Fruit fly (Drosophila melanogaster) whole organism, embryonic: ENCODE data around the gene CG33791.

Source experiments
- CG10274 ChIP-seq: fragments of 200-800 bp; sonication (Bioruptor generic); optimal IDR thresholded peaks from 3 replicates; lab custom pipeline; 2017; ENCODE audit warnings: missing biosample characterization, mild to moderate bottlenecking, missing genetic modification characterization
- CG10654 ChIP-seq: fragments of 200-800 bp; sonication (Bioruptor generic); optimal IDR thresholded peaks from 2 replicates; lab custom pipeline; 2016; ENCODE audit warnings: missing biosample characterization, missing genetic modification characterization
- CG11504 ChIP-seq: fragments of 200-800 bp; sonication (Bioruptor generic); optimal IDR thresholded peaks from 3 replicates; lab custom pipeline; 2019; ENCODE audit warnings: missing biosample characterization, mild to moderate bottlenecking, missing genetic modification characterization, moderate library complexity
- CG11723 ChIP-seq: fragments of 200-800 bp; sonication (Bioruptor generic); optimal IDR thresholded peaks from 2 replicates; lab custom pipeline; 2017; ENCODE audit warnings: missing biosample characterization, mild to moderate bottlenecking, missing genetic modification characterization
- CG12155 ChIP-seq: fragments of 200-800 bp; sonication (Bioruptor generic); optimal IDR thresholded peaks from 3 replicates; lab custom pipeline; 2016; ENCODE audit warnings: missing biosample characterization, missing genetic modification characterization
- CG12236 ChIP-seq: fragments of 200-800 bp; sonication (Bioruptor generic); optimal IDR thresholded peaks from 2 replicates; lab custom pipeline; 2016; ENCODE audit warnings: missing biosample characterization, missing genetic modification characterization
- CG12659 ChIP-seq: fragments of 200-800 bp; sonication (Bioruptor generic); optimal IDR thresholded peaks from 3 replicates; lab custom pipeline; 2017; ENCODE audit warnings: mild to moderate bottlenecking, missing biosample characterization, missing genetic modification reagents, missing genetic modification characterization
- CG1529 ChIP-seq: fragments of 200-800 bp; sonication (Bioruptor generic); optimal IDR thresholded peaks from 3 replicates; lab custom pipeline; 2018; ENCODE audit warnings: missing biosample characterization, missing genetic modification characterization
- CG15479 ChIP-seq: fragments of 200-800 bp; sonication (Bioruptor generic); optimal IDR thresholded peaks from 3 replicates; lab custom pipeline; 2019; ENCODE audit warnings: missing biosample characterization, mild to moderate bottlenecking, missing genetic modification characterization, moderate library complexity
- CG17612 ChIP-seq: fragments of 200-800 bp; sonication (Bioruptor generic); IDR thresholded peaks from 2 replicates; pipeline ENCODE4 v1.3.6; 2022; ENCODE audit warnings: missing biosample characterization, missing genetic modification characterization
- CG18599 ChIP-seq: fragments of 200-800 bp; sonication (Bioruptor generic); optimal IDR thresholded peaks from 3 replicates; lab custom pipeline; 2017; ENCODE audit warnings: missing biosample characterization, missing genetic modification characterization, mild to moderate bottlenecking, moderate library complexity, missing genetic modification reagents
- CG30431 ChIP-seq: fragments of 200-800 bp; sonication (Bioruptor generic); optimal IDR thresholded peaks from 2 replicates; lab custom pipeline; 2017; ENCODE audit warnings: missing biosample characterization, missing genetic modification characterization
- CG3407 ChIP-seq: fragments of 200-800 bp; sonication (Bioruptor generic); optimal IDR thresholded peaks from 2 replicates; lab custom pipeline; 2018; ENCODE audit warnings: missing biosample characterization, mild to moderate bottlenecking, missing genetic modification characterization
- CG42726 ChIP-seq: fragments of 200-800 bp; sonication (Bioruptor generic); IDR thresholded peaks from 2 replicates; pipeline ENCODE4 v1.3.6; 2022; ENCODE audit warnings: missing biosample characterization, missing genetic modification characterization; ENCODE audit not compliant: partially characterized antibody
- CG4328 ChIP-seq: fragments of 200-800 bp; sonication (Bioruptor generic); optimal IDR thresholded peaks from 3 replicates; lab custom pipeline; 2017; ENCODE audit warnings: missing biosample characterization, missing genetic modification reagents, missing genetic modification characterization
- CG4360 ChIP-seq: fragments of 200-800 bp; sonication (Bioruptor generic); IDR thresholded peaks from 2 replicates; pipeline ENCODE4 v1.3.6; 2022; ENCODE audit warnings: missing biosample characterization, missing genetic modification characterization
- CG4820 ChIP-seq: fragments of 200-800 bp; sonication (Bioruptor generic); optimal IDR thresholded peaks from 3 replicates; lab custom pipeline; 2016; ENCODE audit warnings: missing biosample characterization, missing genetic modification characterization
- CG4854 ChIP-seq: fragments of 200-800 bp; sonication (Bioruptor generic); optimal IDR thresholded peaks from 2 replicates; lab custom pipeline; 2016; ENCODE audit warnings: missing biosample characterization, missing genetic modification characterization, inconsistent platforms
- CG9215 ChIP-seq: fragments of 200-800 bp; sonication (Bioruptor generic); IDR thresholded peaks from 2 replicates; pipeline ENCODE4 v1.3.6; 2022; ENCODE audit warnings: missing biosample characterization, missing genetic modification characterization
- CG9797 ChIP-seq: fragments of 200-800 bp; sonication (Bioruptor generic); optimal IDR thresholded peaks from 3 replicates; lab custom pipeline; 2018; ENCODE audit warnings: missing biosample characterization, mild to moderate bottlenecking, missing genetic modification characterization
- Dip3 ChIP-seq: fragments of 200-800 bp; sonication (Bioruptor generic); optimal IDR thresholded peaks from 3 replicates; lab custom pipeline; 2016; ENCODE audit warnings: missing biosample characterization, missing genetic modification characterization
- Fer2 ChIP-seq: fragments of 200-800 bp; sonication (Bioruptor generic); optimal IDR thresholded peaks from 2 replicates; lab custom pipeline; 2018; ENCODE audit warnings: missing biosample characterization, mild to moderate bottlenecking, missing genetic modification characterization, moderate library complexity
- Hr51 ChIP-seq, 2 experiments: fragments of 200-800 bp; sonication (Bioruptor generic); optimal IDR thresholded peaks; 2 replicates in 1 of 2; 3 replicates in 1 of 2; lab custom pipeline; 2016 to 2018; ENCODE audit warnings: missing biosample characterization in 2 of 2, missing genetic modification characterization in 2 of 2, mild to moderate bottlenecking in 1 of 2, moderate library complexity in 1 of 2
- MTF-1 ChIP-seq: fragments of 200-800 bp; sonication (Bioruptor generic); optimal IDR thresholded peaks from 2 replicates; lab custom pipeline; 2018; ENCODE audit warnings: missing biosample characterization, mild to moderate bottlenecking, missing genetic modification characterization, borderline replicate concordance
- Oli ChIP-seq: fragments of 200-800 bp; sonication (Bioruptor generic); optimal IDR thresholded peaks from 2 replicates; lab custom pipeline; 2018; ENCODE audit warnings: missing biosample characterization, mild to moderate bottlenecking, missing genetic modification characterization, moderate library complexity
- Pdp1 ChIP-seq, 2 experiments: fragments of 200-800 bp; sonication (Bioruptor generic); optimal IDR thresholded peaks; 3 replicates each; lab custom pipeline; 2016; ENCODE audit warnings: missing biosample characterization in 2 of 2, missing genetic modification characterization in 2 of 2, mild to moderate bottlenecking in 1 of 2, moderate library complexity in 1 of 2
- Scr ChIP-seq: fragments of 200-800 bp; sonication (Bioruptor generic); IDR thresholded peaks from 2 replicates; pipeline ENCODE4 v1.3.6; 2022; ENCODE audit warnings: missing biosample characterization, missing genetic modification characterization; ENCODE audit not compliant: partially characterized antibody
- Six4 ChIP-seq: fragments of 200-800 bp; sonication (Bioruptor generic); optimal IDR thresholded peaks from 2 replicates; lab custom pipeline; 2016; ENCODE audit warnings: missing biosample characterization, missing genetic modification characterization
- YL-1 ChIP-seq: fragments of 200-800 bp; sonication (Bioruptor generic); optimal IDR thresholded peaks from 3 replicates; lab custom pipeline; 2017; ENCODE audit warnings: missing biosample characterization, mild to moderate bottlenecking, missing genetic modification characterization
- bigmax ChIP-seq: fragments of 200-800 bp; sonication (Bioruptor generic); optimal IDR thresholded peaks from 2 replicates; lab custom pipeline; 2018; ENCODE audit warnings: missing biosample characterization, mild to moderate bottlenecking, missing genetic modification characterization
- bowl ChIP-seq: fragments of 200-800 bp; sonication (Bioruptor generic); IDR thresholded peaks from 2 replicates; pipeline ENCODE4 v1.3.6; 2022; ENCODE audit warnings: missing biosample characterization, missing genetic modification characterization
- disco-r ChIP-seq: fragments of 200-800 bp; sonication (Bioruptor generic); optimal IDR thresholded peaks from 2 replicates; lab custom pipeline; 2016; ENCODE audit warnings: missing biosample characterization, missing genetic modification characterization
- dysf ChIP-seq: fragments of 200-800 bp; sonication (Bioruptor generic); IDR thresholded peaks from 3 replicates; pipeline ENCODE4 v1.3.6; 2022; ENCODE audit warnings: missing biosample characterization, missing genetic modification characterization
- exex ChIP-seq: fragments of 200-800 bp; sonication (Bioruptor generic); optimal IDR thresholded peaks from 4 replicates; lab custom pipeline; 2018; ENCODE audit warnings: missing biosample characterization, mild to moderate bottlenecking, missing genetic modification characterization, moderate library complexity
- fu2 ChIP-seq: fragments of 200-800 bp; sonication (Bioruptor generic); optimal IDR thresholded peaks from 2 replicates; lab custom pipeline; 2016; ENCODE audit warnings: missing biosample characterization, missing genetic modification characterization
- ken ChIP-seq: fragments of 200-800 bp; sonication (Bioruptor generic); IDR thresholded peaks from 3 replicates; pipeline ENCODE4 v1.3.6; 2022; ENCODE audit warnings: missing biosample characterization, missing genetic modification characterization
- kni ChIP-seq: fragments of 200-800 bp; sonication (Bioruptor generic); optimal IDR thresholded peaks from 3 replicates; lab custom pipeline; 2017; ENCODE audit warnings: mild to moderate bottlenecking, missing biosample characterization, missing genetic modification reagents, missing genetic modification characterization
- maf-S ChIP-seq: fragments of 200-800 bp; sonication (Bioruptor generic); optimal IDR thresholded peaks from 2 replicates; lab custom pipeline; 2016; ENCODE audit warnings: missing biosample characterization, missing genetic modification characterization
- nerfin-1 ChIP-seq: fragments of 200-800 bp; sonication (Bioruptor generic); optimal IDR thresholded peaks from 3 replicates; lab custom pipeline; 2019; ENCODE audit warnings: missing biosample characterization, mild to moderate bottlenecking, missing genetic modification characterization, moderate library complexity
- rib ChIP-seq: fragments of 200-800 bp; sonication (Bioruptor generic); IDR thresholded peaks from 2 replicates; pipeline ENCODE4 v1.3.6; 2022; ENCODE audit warnings: missing biosample characterization, missing genetic modification characterization
- row ChIP-seq: fragments of 200-800 bp; sonication (Bioruptor generic); IDR thresholded peaks from 3 replicates; pipeline ENCODE4 v1.3.6; 2022; ENCODE audit warnings: missing biosample characterization, missing genetic modification characterization
- sd ChIP-seq: fragments of 200-800 bp; sonication (Bioruptor generic); optimal IDR thresholded peaks from 3 replicates; lab custom pipeline; 2018; ENCODE audit warnings: missing biosample characterization, mild to moderate bottlenecking, missing genetic modification characterization, moderate library complexity
- shn ChIP-seq: fragments of 200-800 bp; sonication (Bioruptor generic); optimal IDR thresholded peaks from 3 replicates; lab custom pipeline; 2016; ENCODE audit warnings: missing biosample characterization, missing genetic modification characterization
- sob ChIP-seq: fragments of 200-800 bp; sonication (Bioruptor generic); IDR thresholded peaks from 2 replicates; pipeline ENCODE4 v1.3.6; 2022; ENCODE audit warnings: missing biosample characterization, missing genetic modification characterization
- toy ChIP-seq: fragments of 200-800 bp; sonication (Bioruptor generic); IDR thresholded peaks from 2 replicates; pipeline ENCODE4 v1.3.6; 2022; ENCODE audit warnings: missing biosample characterization, missing genetic modification characterization
- zen2 ChIP-seq: fragments of 200-800 bp; sonication (Bioruptor generic); IDR thresholded peaks from 3 replicates; pipeline ENCODE4 v1.3.6; 2022; ENCODE audit warnings: missing biosample characterization, missing genetic modification characterization; ENCODE audit not compliant: partially characterized antibody
- zf30C ChIP-seq: fragments of 200-800 bp; sonication (Bioruptor generic); optimal IDR thresholded peaks from 3 replicates; lab custom pipeline; 2018; ENCODE audit warnings: missing biosample characterization, mild to moderate bottlenecking, missing genetic modification characterization

The CG33791 gene

dm6 chr3L:1577338-1577737 lies 25.4 kb upstream of the CG33791 start (continued):
- peak in 1 of 2 experiments; percentile 46 for TF ChIP-seq Pdp1 (GFP tag; optimal IDR thresholded peaks at IDR 0.05; lab: Kevin White, UChicago)

dm6 chr3L:1578391-1578948 lies 24.3 kb upstream of the CG33791 start:
- TF ChIP-seq rib (GFP tag; lab: Robert Waterston, UW): no peak
- TF ChIP-seq Six4 (GFP tag; lab: Kevin White, UChicago): peak; percentile 46
- TF ChIP-seq CG17612 (GFP tag; lab: Robert Waterston, UW): no peak
- no peak for TF ChIP-seq disco-r (GFP tag; lab: Kevin White, UChicago)
- no peak for TF ChIP-seq nerfin-1 (tag; lab: Kevin White, UChicago)
- TF ChIP-seq exex (tag; lab: Kevin White, UChicago): peak; percentile 51
- peak; percentile 57; the same call in 2 of the 3 replicates for TF ChIP-seq row (GFP tag; lab: Robert Waterston, UW)
- TF ChIP-seq kni (GFP tag; lab: Kevin White, UChicago): no peak
- TF ChIP-seq toy: 0 out of 2 replicates have a peak, but pooled peaks have one; percentile 6
- no peak for TF ChIP-seq CG12155 (GFP tag; lab: Kevin White, UChicago)
- TF ChIP-seq CG11723 (GFP tag; lab: Kevin White, UChicago): no peak
- TF ChIP-seq CG3407 (GFP tag; lab: Kevin White, UChicago): no peak
- TF ChIP-seq CG10654 (GFP tag; lab: Kevin White, UChicago): peak; percentile 24
- no peak for TF ChIP-seq Fer2 (tag; lab: Kevin White, UChicago)
- peak; percentile 3 for TF ChIP-seq Oli
- no peak for TF ChIP-seq CG10274 (GFP tag; lab: Kevin White, UChicago)
- no peak for TF ChIP-seq bigmax
- no peak for TF ChIP-seq Dip3 (GFP tag; lab: Kevin White, UChicago)
- no peak for TF ChIP-seq maf-S (GFP tag; lab: Kevin White, UChicago)
- TF ChIP-seq bowl (GFP tag; lab: Robert Waterston, UW): no peak
- TF ChIP-seq CG4854 (GFP tag; lab: Kevin White, UChicago): peak; percentile 15
- TF ChIP-seq CG18599 (GFP tag; lab: Kevin White, UChicago): peak; percentile 57
- peak; percentile 31 for TF ChIP-seq CG12659 (GFP tag; lab: Kevin White, UChicago)
- peak in 1 of 2 experiments; percentile 43 for TF ChIP-seq Hr51 (GFP tag; optimal IDR thresholded peaks at IDR 0.05; lab: Kevin White, UChicago)
- no peak for TF ChIP-seq Scr (GFP tag; lab: Robert Waterston, UW)
- no peak for TF ChIP-seq YL-1 (GFP tag; lab: Kevin White, UChicago)
- peak; percentile 37 for TF ChIP-seq CG4820 (GFP tag; lab: Kevin White, UChicago)
- peak; percentile 18 for TF ChIP-seq shn (GFP tag; lab: Kevin White, UChicago)
- no peak for TF ChIP-seq CG30431
- TF ChIP-seq CG12236 (GFP tag; lab: Kevin White, UChicago): no peak
- TF ChIP-seq CG42726 (GFP tag; lab: Robert Waterston, UW): no peak
- peak; percentile 2 for TF ChIP-seq CG4328
- TF ChIP-seq CG9797 (GFP tag; lab: Kevin White, UChicago): no peak
- peak; percentile 9 for TF ChIP-seq sd (tag; lab: Kevin White, UChicago)
- no peak for TF ChIP-seq CG4360
- no peak for TF ChIP-seq CG9215
- 0 out of 2 replicates have a peak, but pooled peaks have one; percentile 52 for TF ChIP-seq sob
- TF ChIP-seq zen2: no peak
- TF ChIP-seq dysf: peak; percentile 62; the same call in 2 of the 3 replicates
- TF ChIP-seq CG1529 (GFP tag; lab: Kevin White, UChicago): peak; percentile 3
- 0 out of 3 replicates have a peak, but pooled peaks have one; percentile 38 for TF ChIP-seq ken (GFP tag; lab: Robert Waterston, UW)
- no peak for TF ChIP-seq CG15479
- no peak for TF ChIP-seq fu2 (GFP tag; lab: Kevin White, UChicago)
- no peak for TF ChIP-seq MTF-1 (GFP tag; lab: Kevin White, UChicago)
- TF ChIP-seq CG11504 (tag; lab: Kevin White, UChicago): peak; percentile 63
- peak; percentile 71 for TF ChIP-seq zf30C
